Worm (Caenorhabditis elegans): ENCODE measurements around the gene nhr-141.

nhr-141 gene

DNA sequence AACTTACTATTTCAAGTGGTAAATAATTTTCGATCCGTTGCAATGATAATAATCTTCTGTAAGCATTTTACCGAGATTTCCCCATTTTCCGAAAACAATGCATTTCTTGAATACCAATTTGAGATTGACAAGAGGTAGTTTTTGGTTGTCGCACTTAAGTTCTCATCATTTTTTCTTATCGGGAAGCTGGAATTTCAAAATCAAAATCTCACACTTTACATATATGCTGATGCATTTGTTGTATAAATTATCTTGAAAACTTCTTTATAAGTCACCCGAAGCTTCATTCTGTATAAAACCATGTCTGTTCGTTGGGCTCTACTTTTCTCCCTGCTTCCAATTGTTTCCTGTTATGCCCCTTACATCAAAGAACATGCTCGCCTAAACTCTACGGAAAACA is 7.0 kb downstream of the nhr-141 start, which contains the start of gene try-11:
Gene try-11, plus strand, starts transcription at position 301 of the 400 bp plus-strand sequence.
- TF ChIP-seq tbx-37 (GFP tag; conservative IDR thresholded peaks at IDR 0.05) (no peak), B0310.2 (tag; optimal IDR thresholded peaks at IDR 0.05) (no peak), ama-1 (optimal IDR thresholded peaks at IDR 0.05) (no peak), ceh-13 (GFP tag; optimal IDR thresholded peaks at IDR 0.05) (no peak), sea-1 (GFP tag; conservative IDR thresholded peaks at IDR 0.05) (no peak), pes-1 (GFP tag; IDR thresholded peaks at IDR 0.05) (no peak), hmg-4 (GFP tag; optimal IDR thresholded peaks at IDR 0.05) (no peak), ets-7 (tag; optimal IDR thresholded peaks at IDR 0.05) (no peak), tra-4 (tag; optimal IDR thresholded peaks at IDR 0.05) (no peak), tbx-11 (GFP tag; IDR thresholded peaks at IDR 0.05) (no peak), scrt-1 (GFP tag; IDR thresholded peaks at IDR 0.05) (no peak), ceh-36 (tag; optimal IDR thresholded peaks at IDR 0.05) (no peak), aly-1 (tag; optimal IDR thresholded peaks at IDR 0.05) (no peak), F13C5.2 (tag; optimal IDR thresholded peaks at IDR 0.05) (no peak), hnd-1 (tag; optimal IDR thresholded peaks at IDR 0.05) (no peak), hmbx-1 (tag; optimal IDR thresholded peaks at IDR 0.05) (no peak), flt-1 (GFP tag; IDR thresholded peaks at IDR 0.05) (no peak)

DNA sequence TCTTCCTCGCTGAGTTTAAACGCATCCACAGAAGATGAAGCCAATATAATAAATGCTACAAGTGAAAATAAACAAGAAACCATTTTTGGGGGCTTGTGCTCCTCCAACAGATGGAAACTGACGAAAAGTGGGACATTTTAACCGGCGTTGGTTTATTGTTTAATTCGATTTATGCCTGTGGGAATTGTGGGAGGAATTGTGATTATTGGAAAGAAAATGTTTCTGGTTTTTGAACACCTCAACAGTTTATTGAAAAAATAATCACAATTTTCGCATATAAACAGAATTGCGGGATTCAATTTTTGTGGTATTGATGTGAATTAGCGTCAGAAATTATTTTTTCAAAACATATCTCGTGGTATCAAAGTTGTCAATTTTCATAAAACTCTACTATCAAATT is 9.8 kb downstream of the nhr-141 start, which contains the start of gene try-8:
Gene try-8, minus strand, starts transcription at position 101 of the 400 bp plus-strand sequence.
- TF ChIP-seq tra-4 (tag; optimal IDR thresholded peaks at IDR 0.05) (no peak), hmbx-1 (tag; optimal IDR thresholded peaks at IDR 0.05) (no peak), scrt-1 (GFP tag; IDR thresholded peaks at IDR 0.05) (no peak), ama-1 (optimal IDR thresholded peaks at IDR 0.05) (no peak), ceh-13 (GFP tag; optimal IDR thresholded peaks at IDR 0.05) (no peak), hmg-4 (GFP tag; optimal IDR thresholded peaks at IDR 0.05) (no peak), tbx-37 (GFP tag; conservative IDR thresholded peaks at IDR 0.05) (no peak), tbx-11 (GFP tag; IDR thresholded peaks at IDR 0.05) (no peak), sea-1 (GFP tag; conservative IDR thresholded peaks at IDR 0.05) (no peak), hnd-1 (tag; optimal IDR thresholded peaks at IDR 0.05) (no peak), ceh-36 (tag; optimal IDR thresholded peaks at IDR 0.05) (no peak), pes-1 (GFP tag; IDR thresholded peaks at IDR 0.05) (no peak), flt-1 (GFP tag; IDR thresholded peaks at IDR 0.05) (no peak), ets-7 (tag; optimal IDR thresholded peaks at IDR 0.05) (no peak), B0310.2 (tag; optimal IDR thresholded peaks at IDR 0.05) (no peak), aly-1 (tag; optimal IDR thresholded peaks at IDR 0.05) (no peak), F13C5.2 (tag; optimal IDR thresholded peaks at IDR 0.05) (no peak)

DNA sequence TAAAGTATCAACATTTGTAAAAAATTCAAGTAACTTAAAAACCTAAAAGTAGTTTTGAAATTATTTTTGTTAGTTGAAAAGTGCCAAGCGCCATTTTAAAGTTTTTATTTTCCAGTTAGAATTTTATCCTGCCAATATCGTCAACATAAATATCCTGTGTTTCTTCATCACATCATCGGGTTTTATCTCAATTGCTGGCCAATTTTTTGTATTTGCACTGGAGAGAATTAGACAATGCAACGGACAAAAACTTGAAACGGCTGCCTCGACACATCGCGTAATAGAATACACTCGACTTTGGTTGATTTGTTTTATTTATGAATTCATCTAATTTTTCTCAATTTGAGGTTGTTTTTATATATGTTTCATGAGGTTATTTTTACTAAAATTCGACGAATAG is 10.5 kb downstream of the nhr-141 start, which contains the start of gene F25E5.2:
Gene F25E5.2, plus strand, starts transcription at position 301 of the 400 bp plus-strand sequence.
- TF ChIP-seq flt-1 (GFP tag; IDR thresholded peaks at IDR 0.05) (no peak), tra-4 (tag; optimal IDR thresholded peaks at IDR 0.05) (no peak), sea-1 (GFP tag; conservative IDR thresholded peaks at IDR 0.05) (no peak), F13C5.2 (tag; optimal IDR thresholded peaks at IDR 0.05) (no peak), tbx-11 (GFP tag; IDR thresholded peaks at IDR 0.05) (no peak)

DNA sequence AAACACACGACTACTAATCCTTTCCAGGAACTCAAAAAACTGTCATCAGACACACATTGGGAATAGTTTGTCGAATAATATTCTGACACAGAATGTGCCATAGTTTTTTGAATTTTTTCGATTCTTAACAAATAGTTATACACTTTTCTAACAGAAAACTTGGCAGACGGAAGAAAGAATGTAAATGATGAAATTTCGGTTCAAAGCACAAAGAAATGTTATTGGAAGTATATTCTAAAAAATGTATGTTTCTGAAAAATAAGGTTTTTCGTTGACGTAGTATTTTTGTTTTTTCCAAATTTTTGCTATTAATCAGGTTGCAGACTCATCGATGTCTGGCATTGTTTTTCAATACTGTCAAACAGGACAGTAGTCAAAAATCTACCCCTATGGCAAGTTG is 16.4 kb downstream of the nhr-141 start, which contains the start of gene srh-92:
Gene srh-92, minus strand, starts transcription at position 101 of the 400 bp plus-strand sequence.
- TF ChIP-seq tbx-11 (GFP tag; IDR thresholded peaks at IDR 0.05) (no peak), aly-1 (tag; optimal IDR thresholded peaks at IDR 0.05) (no peak), hmg-4 (GFP tag; optimal IDR thresholded peaks at IDR 0.05) (no peak), scrt-1 (GFP tag; IDR thresholded peaks at IDR 0.05) (no peak), ceh-13 (GFP tag; optimal IDR thresholded peaks at IDR 0.05) (no peak), sea-1 (GFP tag; conservative IDR thresholded peaks at IDR 0.05) (no peak), hmbx-1 (tag; optimal IDR thresholded peaks at IDR 0.05) (no peak), B0310.2 (tag; optimal IDR thresholded peaks at IDR 0.05) (no peak), ama-1 (optimal IDR thresholded peaks at IDR 0.05) (no peak), tbx-37 (GFP tag; conservative IDR thresholded peaks at IDR 0.05) (no peak), tra-4 (tag; optimal IDR thresholded peaks at IDR 0.05) (no peak)

DNA sequence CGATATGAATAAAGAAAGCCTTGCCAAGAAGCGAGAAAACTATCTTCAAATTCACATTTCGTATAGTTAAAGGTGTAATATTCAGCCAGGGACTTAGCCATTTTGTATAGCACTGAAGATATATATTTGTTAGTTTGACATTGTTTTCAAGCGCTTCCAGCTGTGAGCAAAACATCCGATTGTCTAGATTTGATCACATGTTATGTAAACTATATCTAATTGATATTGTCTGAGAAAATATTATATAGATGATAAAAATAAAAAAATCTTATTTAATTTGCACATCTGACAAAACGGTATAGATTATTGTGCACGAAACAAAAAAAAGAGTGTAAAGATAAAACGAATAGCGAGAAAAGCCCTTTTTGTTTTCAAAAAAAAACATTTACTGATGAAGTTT is 20.2 kb downstream of the nhr-141 start, which contains the start of gene srh-89:
Gene srh-89, minus strand, starts transcription at position 101 of the 400 bp plus-strand sequence.
- TF ChIP-seq scrt-1 (GFP tag; IDR thresholded peaks at IDR 0.05) (no peak), F13C5.2 (tag; optimal IDR thresholded peaks at IDR 0.05) (no peak), ceh-36 (tag; optimal IDR thresholded peaks at IDR 0.05) (no peak), tbx-37 (GFP tag; conservative IDR thresholded peaks at IDR 0.05) (no peak), tbx-11 (GFP tag; IDR thresholded peaks at IDR 0.05) (no peak), ets-7 (tag; optimal IDR thresholded peaks at IDR 0.05) (no peak), pes-1 (GFP tag; IDR thresholded peaks at IDR 0.05) (no peak), hnd-1 (tag; optimal IDR thresholded peaks at IDR 0.05) (no peak), aly-1 (tag; optimal IDR thresholded peaks at IDR 0.05) (no peak), B0310.2 (tag; optimal IDR thresholded peaks at IDR 0.05) (no peak), hmbx-1 (tag; optimal IDR thresholded peaks at IDR 0.05) (no peak), hmg-4 (GFP tag; optimal IDR thresholded peaks at IDR 0.05) (no peak)

DNA sequence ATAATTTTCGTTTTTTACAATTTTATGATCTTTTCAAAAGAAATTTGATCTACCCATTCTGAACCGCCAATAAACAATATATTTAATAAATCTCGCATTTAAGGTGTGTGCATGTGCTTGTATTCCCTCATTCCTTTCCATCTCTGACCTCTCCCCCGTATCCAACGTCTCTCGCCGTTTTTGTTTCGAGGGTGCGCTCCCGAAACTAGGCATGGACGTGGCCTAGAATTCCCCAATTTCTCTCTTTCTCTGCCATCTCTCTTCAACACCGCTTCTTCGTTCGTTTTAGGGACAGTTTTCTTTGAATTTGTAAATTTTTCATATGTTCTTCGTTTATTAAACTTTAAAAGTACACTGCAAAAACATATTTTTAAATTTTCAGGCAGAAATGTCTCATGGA is 21.0 kb downstream of the nhr-141 start, which contains the start of gene F25E5.1:
Gene F25E5.1, plus strand, starts transcription at position 376 of the 400 bp plus-strand sequence.
- TF ChIP-seq F13C5.2 (tag; optimal IDR thresholded peaks at IDR 0.05) = peak; percentile 47
- no peak for TF ChIP-seq hmbx-1 (tag; optimal IDR thresholded peaks at IDR 0.05)
- no peak for TF ChIP-seq pes-1 (GFP tag; IDR thresholded peaks at IDR 0.05)
- peak; percentile 3 for TF ChIP-seq aly-1 (tag; optimal IDR thresholded peaks at IDR 0.05)
- TF ChIP-seq tbx-37 (GFP tag; conservative IDR thresholded peaks at IDR 0.05) = peak; percentile 62; the same call in 1 of the 2 replicates

DNA sequence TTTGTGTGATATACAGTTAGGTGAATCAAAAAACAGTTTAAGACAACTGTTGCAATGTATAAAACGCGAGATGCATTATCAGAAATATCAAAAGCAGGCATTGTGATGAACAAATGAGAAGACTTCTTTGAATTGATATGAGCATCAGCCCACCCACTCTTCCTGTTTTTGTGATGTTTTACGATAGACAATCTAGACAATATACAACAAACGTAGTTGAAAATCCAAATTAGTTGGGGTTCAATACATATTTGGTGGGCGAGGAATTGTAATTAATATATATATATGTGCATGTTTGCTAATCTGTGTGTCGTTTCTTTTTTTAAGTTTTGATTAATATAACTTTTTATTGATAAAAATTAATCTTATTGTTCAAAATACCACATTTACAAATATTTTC is 28.4 kb downstream of the nhr-141 start, which contains the start of gene str-28:
Gene str-28, minus strand, starts transcription at position 101 of the 400 bp plus-strand sequence.
- TF ChIP-seq ceh-36 (tag; optimal IDR thresholded peaks at IDR 0.05) = no peak
- TF ChIP-seq ama-1 (optimal IDR thresholded peaks at IDR 0.05) = no peak

DNA sequence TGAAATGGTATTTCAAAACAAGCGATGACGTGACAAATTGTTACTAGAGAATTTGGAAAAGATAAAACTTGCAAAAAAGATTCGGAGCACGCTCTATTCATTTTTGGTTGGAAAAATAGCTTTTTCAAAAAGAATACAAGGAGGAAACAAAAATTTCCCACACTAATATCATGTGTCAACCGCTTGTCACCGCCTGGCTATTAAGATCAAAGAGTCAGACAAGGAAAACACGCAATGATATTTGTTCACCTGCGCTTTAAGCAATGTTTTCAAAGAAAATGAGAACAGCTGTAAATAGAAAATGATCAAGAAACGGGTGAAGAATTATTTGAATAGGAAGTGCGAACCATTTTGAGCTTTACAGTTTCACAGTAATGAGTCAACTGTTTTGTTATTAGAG is 32.3 kb downstream of the nhr-141 start, which contains the start of gene srh-125:
Gene srh-125, minus strand, starts transcription at position 101 of the 400 bp plus-strand sequence.
- TF ChIP-seq tbx-37 (GFP tag; conservative IDR thresholded peaks at IDR 0.05) (no peak), pes-1 (GFP tag; IDR thresholded peaks at IDR 0.05) (no peak), ceh-13 (GFP tag; optimal IDR thresholded peaks at IDR 0.05) (no peak), tra-4 (tag; optimal IDR thresholded peaks at IDR 0.05) (no peak), scrt-1 (GFP tag; IDR thresholded peaks at IDR 0.05) (no peak), sea-1 (GFP tag; conservative IDR thresholded peaks at IDR 0.05) (no peak)

All from whole organism, early embryonic.